Worm (Caenorhabditis elegans): ENCODE results near the gene srx-135.

DNA sequence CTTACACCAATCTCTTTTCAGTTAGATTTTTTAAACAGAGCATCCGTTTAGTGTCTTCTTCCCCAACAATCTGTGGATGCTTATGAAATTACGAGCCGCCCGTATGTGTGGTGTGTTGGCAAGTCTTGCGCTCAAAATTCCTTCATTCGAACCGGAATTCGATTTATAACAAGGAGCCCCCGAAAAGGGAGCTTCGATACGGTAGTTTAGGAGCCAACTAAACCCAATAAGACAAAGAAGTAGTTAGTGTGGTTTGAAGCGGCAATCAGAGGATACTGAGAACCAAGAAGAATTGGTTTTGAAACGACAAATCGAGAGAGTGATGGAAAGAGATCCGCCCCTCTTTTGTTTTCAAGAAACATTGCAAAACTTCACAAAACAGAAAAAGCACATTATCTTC, 46.7 kb upstream of the srx-135 start:
- no peak for TF ChIP-seq aly-1 (tag; optimal IDR thresholded peaks at IDR 0.05)
- no peak for TF ChIP-seq ama-1 (optimal IDR thresholded peaks at IDR 0.05)
- TF ChIP-seq flt-1 (GFP tag; IDR thresholded peaks at IDR 0.05), result no peak
- TF ChIP-seq hmg-4 (GFP tag; optimal IDR thresholded peaks at IDR 0.05), result no peak
- no peak for TF ChIP-seq tbx-37 (GFP tag; conservative IDR thresholded peaks at IDR 0.05)
- TF ChIP-seq hnd-1 (tag; optimal IDR thresholded peaks at IDR 0.05), result no peak
- no peak for TF ChIP-seq pes-1 (GFP tag; IDR thresholded peaks at IDR 0.05)
- no peak for TF ChIP-seq ceh-36 (tag; optimal IDR thresholded peaks at IDR 0.05)
- no peak for TF ChIP-seq ets-7 (tag; optimal IDR thresholded peaks at IDR 0.05)
- no peak for TF ChIP-seq ceh-13 (GFP tag; optimal IDR thresholded peaks at IDR 0.05)
- TF ChIP-seq scrt-1 (GFP tag; IDR thresholded peaks at IDR 0.05), result no peak
- no peak for TF ChIP-seq tbx-11 (GFP tag; IDR thresholded peaks at IDR 0.05)

Data from whole organism, early embryonic.